Worm (Caenorhabditis elegans): ENCODE results near the gene nos-3.

DNA sequence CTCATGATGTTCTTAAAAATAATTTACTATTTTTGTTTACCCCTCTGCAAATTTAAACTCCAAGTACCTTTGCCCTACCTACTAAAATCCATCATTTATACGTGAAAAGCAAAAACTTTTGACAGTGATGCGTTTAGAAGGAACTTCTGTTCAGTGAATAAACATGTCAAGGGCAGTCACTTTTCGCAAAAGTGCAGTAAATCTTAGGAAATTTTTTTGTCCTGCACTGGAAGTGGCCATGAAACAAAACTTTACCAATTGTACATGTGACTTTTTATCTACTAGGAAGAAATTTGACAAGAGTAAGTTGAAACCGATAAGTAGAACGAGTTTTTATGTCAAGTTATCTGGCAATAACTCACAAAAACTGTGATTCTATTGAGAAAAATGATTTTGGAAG, 40.1 kb downstream of the nos-3 start:
- TF ChIP-seq pqm-1 (tag; optimal IDR thresholded peaks at IDR 0.05) (no peak), skn-1 (tag; optimal IDR thresholded peaks at IDR 0.05) (no peak), mxl-3 (GFP tag; optimal IDR thresholded peaks at IDR 0.05) (no peak), tra-1 (GFP tag; IDR thresholded peaks at IDR 0.05) (no peak), lsy-2 (tag; optimal IDR thresholded peaks at IDR 0.05) (no peak), ceh-82 (tag; optimal IDR thresholded peaks at IDR 0.05) (no peak), ztf-11 (tag; optimal IDR thresholded peaks at IDR 0.05) (no peak)
